Fruit fly (Drosophila melanogaster) whole organism, embryonic: Measurements from ENCODE around the gene mRpL15.

ENCODE experiments used
- Blimp-1 ChIP-seq: fragments of 200-800 bp; sonication (Bioruptor generic); optimal IDR thresholded peaks from 3 replicates; lab custom pipeline; 2018; ENCODE audit warnings: missing biosample characterization, missing genetic modification characterization, mild to moderate bottlenecking, moderate library complexity, missing genetic modification reagents
- Bteb2 ChIP-seq: fragments of 200-800 bp; sonication (Bioruptor generic); optimal IDR thresholded peaks from 2 replicates; lab custom pipeline; 2016; ENCODE audit warnings: missing biosample characterization, missing genetic modification characterization
- CG11398 ChIP-seq: fragments of 200-800 bp; sonication (Bioruptor generic); optimal IDR thresholded peaks from 2 replicates; lab custom pipeline; 2016; ENCODE audit warnings: missing biosample characterization, missing genetic modification characterization
- CG11723 ChIP-seq: fragments of 200-800 bp; sonication (Bioruptor generic); optimal IDR thresholded peaks from 2 replicates; lab custom pipeline; 2017; ENCODE audit warnings: missing biosample characterization, mild to moderate bottlenecking, missing genetic modification characterization
- CG12219 ChIP-seq: fragments of 200-800 bp; sonication (Bioruptor generic); optimal IDR thresholded peaks from 3 replicates; lab custom pipeline; 2018; ENCODE audit warnings: missing biosample characterization, mild to moderate bottlenecking, missing genetic modification characterization
- CG12744 ChIP-seq: fragments of 200-800 bp; sonication (Bioruptor generic); optimal IDR thresholded peaks from 2 replicates; lab custom pipeline; 2016; ENCODE audit warnings: missing biosample characterization, missing genetic modification characterization
- CG13123 ChIP-seq: fragments of 200-800 bp; sonication (Bioruptor generic); optimal IDR thresholded peaks from 2 replicates; lab custom pipeline; 2016; ENCODE audit warnings: missing biosample characterization, missing genetic modification characterization
- CG13296 ChIP-seq: fragments of 200-800 bp; sonication (Bioruptor generic); optimal IDR thresholded peaks from 3 replicates; lab custom pipeline; 2018; ENCODE audit warnings: missing biosample characterization, mild to moderate bottlenecking, missing genetic modification characterization
- CG14860 ChIP-seq: fragments of 200-800 bp; sonication (Bioruptor generic); IDR thresholded peaks from 3 replicates; pipeline ENCODE4 v1.3.6; 2022; ENCODE audit warnings: missing biosample characterization, missing genetic modification characterization; ENCODE audit not compliant: partially characterized antibody
- CG1792 ChIP-seq: fragments of 200-800 bp; sonication (Bioruptor generic); optimal IDR thresholded peaks from 2 replicates; lab custom pipeline; 2016; ENCODE audit warnings: missing biosample characterization, missing genetic modification characterization
- CG18262 ChIP-seq: fragments of 200-800 bp; optimal IDR thresholded peaks from 3 replicates; lab custom pipeline; 2019; ENCODE audit warnings: missing biosample characterization, mild to moderate bottlenecking, missing genetic modification characterization, moderate library complexity
- CG2116 ChIP-seq: fragments of 200-800 bp; sonication (Bioruptor generic); optimal IDR thresholded peaks from 3 replicates; lab custom pipeline; 2018; ENCODE audit warnings: missing biosample characterization, mild to moderate bottlenecking, missing genetic modification characterization
- CG2199 ChIP-seq: fragments of 200-800 bp; sonication (Bioruptor generic); IDR thresholded peaks from 3 replicates; pipeline ENCODE4 v1.3.6; 2022; ENCODE audit warnings: missing biosample characterization, missing genetic modification characterization
- CG30403 ChIP-seq: fragments of 200-800 bp; sonication (Bioruptor generic); optimal IDR thresholded peaks from 3 replicates; lab custom pipeline; 2016; ENCODE audit warnings: missing biosample characterization, missing genetic modification characterization
- CG3726 ChIP-seq: fragments of 200-800 bp; sonication (Bioruptor generic); IDR thresholded peaks from 3 replicates; pipeline ENCODE4, ENCODE4 v1.3.6; 2022; ENCODE audit warnings: missing biosample characterization, missing genetic modification characterization
- CG4820 ChIP-seq: fragments of 200-800 bp; sonication (Bioruptor generic); optimal IDR thresholded peaks from 3 replicates; lab custom pipeline; 2016; ENCODE audit warnings: missing biosample characterization, missing genetic modification characterization
- CG6272 ChIP-seq: fragments of 200-800 bp; sonication (Bioruptor generic); IDR thresholded peaks from 2 replicates; pipeline ENCODE4 v1.3.6; 2022; ENCODE audit warnings: missing biosample characterization, missing genetic modification characterization
- Dref ChIP-seq: fragments of 200-800 bp; sonication (Bioruptor generic); IDR thresholded peaks from 2 replicates; pipeline ENCODE4 v1.3.6; 2022; ENCODE audit warnings: missing biosample characterization, missing genetic modification characterization
- Eip74EF ChIP-seq, 2 experiments: fragments of 200-800 bp in 1 of 2; fragments of >200 bp in 1 of 2; sonication (Bioruptor generic) in 1 of 2; optimal IDR thresholded peaks; 2 replicates each; lab custom pipeline; 2017 to 2019; ENCODE audit warnings: missing biosample characterization in 2 of 2, missing genetic modification characterization in 2 of 2, mild to moderate bottlenecking in 1 of 2, moderate library complexity in 1 of 2
- Hand ChIP-seq: fragments of 200-800 bp; sonication (Bioruptor generic); optimal IDR thresholded peaks from 2 replicates; lab custom pipeline; 2017; ENCODE audit warnings: mild to moderate bottlenecking, missing biosample characterization, missing genetic modification reagents, missing genetic modification characterization
- Max ChIP-seq: fragments of 200-800 bp; sonication (Bioruptor generic); optimal IDR thresholded peaks from 2 replicates; lab custom pipeline; 2016; ENCODE audit warnings: missing biosample characterization, mild to moderate bottlenecking, missing genetic modification characterization
- NC2β ChIP-seq: fragments of 200-800 bp; sonication (Bioruptor generic); optimal IDR thresholded peaks from 2 replicates; lab custom pipeline; 2016; ENCODE audit warnings: missing biosample characterization, missing genetic modification characterization
- Neu2 ChIP-seq: fragments of 200-800 bp; sonication (Bioruptor generic); optimal IDR thresholded peaks from 3 replicates; lab custom pipeline; 2016; ENCODE audit warnings: missing biosample characterization, missing genetic modification characterization, borderline replicate concordance
- Xrp1 ChIP-seq: fragments of 200-800 bp; sonication (Bioruptor generic); IDR thresholded peaks from 2 replicates; pipeline ENCODE4 v1.3.6; 2022; ENCODE audit warnings: missing biosample characterization, missing genetic modification characterization
- ab ChIP-seq: fragments of 200-800 bp; sonication (Bioruptor generic); optimal IDR thresholded peaks from 2 replicates; lab custom pipeline; 2016; ENCODE audit warnings: missing biosample characterization, missing genetic modification characterization
- aop ChIP-seq: fragments of 200-800 bp; sonication (Bioruptor generic); IDR thresholded peaks from 2 replicates; pipeline ENCODE4 v1.3.6; 2022; ENCODE audit warnings: missing biosample characterization, missing genetic modification characterization
- ara ChIP-seq: fragments of 200-800 bp; sonication (Bioruptor generic); IDR thresholded peaks from 2 replicates; pipeline ENCODE4 v1.3.6; 2022; ENCODE audit warnings: missing biosample characterization, missing genetic modification characterization
- cato ChIP-seq: fragments of 200-800 bp; sonication (Bioruptor generic); optimal IDR thresholded peaks from 2 replicates; lab custom pipeline; 2016; ENCODE audit warnings: missing biosample characterization, missing genetic modification characterization, borderline replicate concordance
- corto ChIP-seq: fragments of 200-800 bp; sonication (Bioruptor generic); optimal IDR thresholded peaks from 2 replicates; lab custom pipeline; 2016; ENCODE audit warnings: missing biosample characterization, mild to moderate bottlenecking, missing genetic modification characterization, moderate library complexity
- croc ChIP-seq: fragments of 200-800 bp; sonication (Bioruptor generic); conservative IDR thresholded peaks from 3 replicates; pipeline ENCODE4 v1.3.6; 2022; ENCODE audit warnings: missing biosample characterization, missing genetic modification characterization
- dati ChIP-seq: fragments of 200-800 bp; sonication (Bioruptor generic); IDR thresholded peaks from 2 replicates; pipeline ENCODE4 v1.3.6; 2022; ENCODE audit warnings: missing biosample characterization, missing genetic modification characterization
- eve ChIP-seq, 2 experiments: fragments of >200 bp; optimal IDR thresholded peaks; 2 replicates each; lab custom pipeline; 2017; ENCODE audit warnings: missing biosample characterization in 2 of 2, missing genetic modification characterization in 2 of 2
- ewg ChIP-seq: fragments of 200-800 bp; sonication (Bioruptor generic); optimal IDR thresholded peaks from 3 replicates; lab custom pipeline; 2017; ENCODE audit warnings: mild to moderate bottlenecking, missing biosample characterization, missing genetic modification reagents, missing genetic modification characterization
- exex ChIP-seq: fragments of 200-800 bp; sonication (Bioruptor generic); optimal IDR thresholded peaks from 4 replicates; lab custom pipeline; 2018; ENCODE audit warnings: missing biosample characterization, mild to moderate bottlenecking, missing genetic modification characterization, moderate library complexity
- gce ChIP-seq: fragments of 200-800 bp; sonication (Bioruptor generic); IDR thresholded peaks from 3 replicates; pipeline ENCODE4 v1.3.6; 2022; ENCODE audit warnings: missing biosample characterization, missing genetic modification characterization
- grn ChIP-seq: fragments of 200-800 bp; sonication (Bioruptor generic); optimal IDR thresholded peaks from 3 replicates; lab custom pipeline; 2017; ENCODE audit warnings: missing biosample characterization, missing genetic modification characterization
- her ChIP-seq: fragments of 200-800 bp; sonication (Bioruptor generic); optimal IDR thresholded peaks from 2 replicates; lab custom pipeline; 2016; ENCODE audit warnings: missing biosample characterization, missing genetic modification characterization
- ken ChIP-seq: fragments of 200-800 bp; sonication (Bioruptor generic); IDR thresholded peaks from 3 replicates; pipeline ENCODE4 v1.3.6; 2022; ENCODE audit warnings: missing biosample characterization, missing genetic modification characterization
- kni ChIP-seq: fragments of 200-800 bp; sonication (Bioruptor generic); optimal IDR thresholded peaks from 3 replicates; lab custom pipeline; 2017; ENCODE audit warnings: mild to moderate bottlenecking, missing biosample characterization, missing genetic modification reagents, missing genetic modification characterization
- onecut ChIP-seq: fragments of 200-800 bp; sonication (Bioruptor generic); IDR thresholded peaks from 2 replicates; pipeline ENCODE4 v1.3.6; 2022; ENCODE audit warnings: missing biosample characterization, missing genetic modification characterization
- p53 ChIP-seq: fragments of 200-800 bp; sonication (Bioruptor generic); optimal IDR thresholded peaks from 2 replicates; lab custom pipeline; 2016; ENCODE audit warnings: missing biosample characterization, missing genetic modification characterization
- sim ChIP-seq: fragments of 200-800 bp; sonication (Bioruptor generic); IDR thresholded peaks from 2 replicates; pipeline ENCODE4 v1.3.6; 2022; ENCODE audit warnings: missing biosample characterization, missing genetic modification characterization
- so ChIP-seq: fragments of 200-800 bp; sonication (Bioruptor generic); IDR thresholded peaks from 3 replicates; pipeline ENCODE4 v1.3.6; 2022; ENCODE audit warnings: missing biosample characterization, missing genetic modification characterization
- sug ChIP-seq: fragments of 200-800 bp; optimal IDR thresholded peaks from 2 replicates; lab custom pipeline; 2019; ENCODE audit warnings: missing biosample characterization, mild to moderate bottlenecking, missing genetic modification characterization, moderate library complexity
- tin ChIP-seq: fragments of 200-800 bp; sonication (Bioruptor generic); optimal IDR thresholded peaks from 3 replicates; lab custom pipeline; 2016; ENCODE audit warnings: missing biosample characterization, missing genetic modification characterization
- tll ChIP-seq, 2 experiments: fragments of 200-800 bp in 1 of 2; fragments of >200 bp in 1 of 2; sonication (Bioruptor generic) in 1 of 2; optimal IDR thresholded peaks; 2 replicates each; lab custom pipeline; 2017 to 2019; ENCODE audit warnings: missing biosample characterization in 2 of 2, missing genetic modification characterization in 2 of 2, mild to moderate bottlenecking in 1 of 2, moderate library complexity in 1 of 2
- tx ChIP-seq: fragments of 200-800 bp; sonication (Bioruptor generic); optimal IDR thresholded peaks from 2 replicates; lab custom pipeline; 2016; ENCODE audit warnings: missing biosample characterization, missing genetic modification characterization
- usp ChIP-seq: fragments of >200 bp; optimal IDR thresholded peaks from 2 replicates; lab custom pipeline; 2017; ENCODE audit warnings: missing biosample characterization, missing genetic modification characterization
- wdn ChIP-seq: fragments of 200-800 bp; sonication (Bioruptor generic); IDR thresholded peaks from 2 replicates; pipeline ENCODE4 v1.3.6; 2022; ENCODE audit warnings: missing biosample characterization, missing genetic modification characterization
- yki ChIP-seq: fragments of >200 bp; optimal IDR thresholded peaks from 3 replicates; lab custom pipeline; 2018
- zen2 ChIP-seq: fragments of 200-800 bp; sonication (Bioruptor generic); IDR thresholded peaks from 3 replicates; pipeline ENCODE4 v1.3.6; 2022; ENCODE audit warnings: missing biosample characterization, missing genetic modification characterization; ENCODE audit not compliant: partially characterized antibody

Gene mRpL15

dm6 chr3L:20387038-20387842 lies 48.8 kb downstream of the mRpL15 start (continued):
- TF ChIP-seq corto (no peak), CG1792 (no peak), onecut (no peak), Blimp-1 (GFP tag; lab: Kevin White, UChicago) (no peak), ara (no peak), CG6272 (GFP tag; lab: Robert Waterston, UW) (no peak), kni (GFP tag; lab: Kevin White, UChicago) (no peak), Dref (no peak), so (GFP tag; lab: Robert Waterston, UW) (no peak), yki (lab: Kevin White, UChicago) (no peak), sug (tag; lab: Kevin White, UChicago) (peak; percentile 95), ab (GFP tag; lab: Kevin White, UChicago) (no peak), cato (GFP tag; lab: Kevin White, UChicago) (no peak), CG18262 (no peak), gce (GFP tag; lab: Robert Waterston, UW) (no peak), usp (GFP tag; lab: Kevin White, UChicago) (no peak), Neu2 (no peak), Xrp1 (GFP tag; lab: Robert Waterston, UW) (no peak), grn (GFP tag; lab: Kevin White, UChicago) (peak; percentile 59), aop (GFP tag; lab: Robert Waterston, UW) (no peak), CG12744 (GFP tag; lab: Kevin White, UChicago) (no peak), ken (GFP tag; lab: Robert Waterston, UW) (no peak), CG13296 (GFP tag; lab: Kevin White, UChicago) (no peak), CG13123 (no peak), Bteb2 (no peak), CG11398 (GFP tag; lab: Kevin White, UChicago) (no peak), CG30403 (GFP tag; lab: Kevin White, UChicago) (no peak), wdn (no peak), CG12219 (no peak), zen2 (GFP tag; lab: Robert Waterston, UW) (no peak; the same call in 2 of the 3 replicates), tll (GFP tag; optimal IDR thresholded peaks at IDR 0.05; lab: Kevin White, UChicago) (no peak), Max (GFP tag; lab: Kevin White, UChicago) (no peak), Eip74EF (GFP tag; optimal IDR thresholded peaks at IDR 0.05; lab: Kevin White, UChicago) (peak in 1 of 2 experiments; percentile 55), p53 (GFP tag; lab: Kevin White, UChicago) (no peak), her (no peak), croc (no peak), CG11723 (GFP tag; lab: Kevin White, UChicago) (no peak), dati (GFP tag; lab: Robert Waterston, UW) (no peak), Hand (GFP tag; lab: Kevin White, UChicago) (peak; percentile 8), CG2116 (GFP tag; lab: Kevin White, UChicago) (no peak), exex (tag; lab: Kevin White, UChicago) (peak; percentile 77), sim (no peak), ewg (GFP tag; lab: Kevin White, UChicago) (no peak), CG14860 (GFP tag; lab: Robert Waterston, UW) (no peak), tin (GFP tag; lab: Kevin White, UChicago) (no peak), NC2β (no peak), eve (GFP tag; optimal IDR thresholded peaks at IDR 0.05; lab: Kevin White, UChicago) (no peak), CG3726 (GFP tag; lab: Robert Waterston, UW) (no peak), CG2199 (GFP tag; lab: Robert Waterston, UW) (peak; percentile 89; the same call in 2 of the 3 replicates), tx (GFP tag; lab: Kevin White, UChicago) (no peak), CG4820 (GFP tag; lab: Kevin White, UChicago) (no peak)
